Worm (Caenorhabditis elegans): Measurements from ENCODE around the gene ZK637.4.
A peak's percentile ranks its signal among the peaks of the same experiment; 100 is the strongest.

ZK637.4 gene

ce11 chrIII:8894782-8895181 is 1.2 kb downstream of the ZK637.4 start, which contains the start of gene asna-1:
Gene asna-1, plus strand, starts transcription at chrIII:8895082.
- no peak for TF ChIP-seq elt-3 (tag; optimal IDR thresholded peaks at IDR 0.05)

- no peak for TF ChIP-seq ceh-39 (tag; optimal IDR thresholded peaks at IDR 0.05)
- peak; percentile 17 for TF ChIP-seq lsy-2 (tag; optimal IDR thresholded peaks at IDR 0.05)
- no peak for TF ChIP-seq elt-1 (tag; optimal IDR thresholded peaks at IDR 0.05; ENCODE audit: borderline replicate concordance, insufficient read depth)
- no peak for TF ChIP-seq lin-32 (GFP tag; optimal IDR thresholded peaks at IDR 0.05)
- TF ChIP-seq bed-3 (GFP tag; optimal IDR thresholded peaks at IDR 0.05) = no peak
- TF ChIP-seq ces-1 (GFP tag; optimal IDR thresholded peaks at IDR 0.05) = peak; percentile 53
- peak; percentile 69 for TF ChIP-seq mep-1 (tag; optimal IDR thresholded peaks at IDR 0.05)
Observed at ce11 chrIII:8899767-8900166, 6.2 kb downstream of the ZK637.4 start.

ce11 chrIII:8901078-8901477 is 7.5 kb downstream of the ZK637.4 start:
- TF ChIP-seq cnd-1 (tag; optimal IDR thresholded peaks at IDR 0.05) = peak; percentile 73
- peak; percentile 56 for TF ChIP-seq lin-13 (tag; optimal IDR thresholded peaks at IDR 0.05)
- peak; percentile 0 for TF ChIP-seq ceh-39 (tag; optimal IDR thresholded peaks at IDR 0.05)

ce11 chrIII:8903263-8903662 is 9.7 kb downstream of the ZK637.4 start:
- TF ChIP-seq ceh-83 (GFP tag; optimal IDR thresholded peaks at IDR 0.05) = no peak

- peak; percentile 26 for TF ChIP-seq M03D4.4 (tag; optimal IDR thresholded peaks at IDR 0.05)
- TF ChIP-seq drap-1 (GFP tag; optimal IDR thresholded peaks at IDR 0.05) = peak; percentile 67
- TF ChIP-seq sptf-1 (tag; optimal IDR thresholded peaks at IDR 0.05) = peak; percentile 76
- TF ChIP-seq hlh-1 (tag; optimal IDR thresholded peaks at IDR 0.05) = peak; percentile 72
- peak; percentile 89 for TF ChIP-seq lin-13 (tag; optimal IDR thresholded peaks at IDR 0.05)
- TF ChIP-seq ces-1 (GFP tag; optimal IDR thresholded peaks at IDR 0.05) = peak; percentile 60
- TF ChIP-seq cnd-1 (tag; optimal IDR thresholded peaks at IDR 0.05) = peak; percentile 33
- peak; percentile 93 for TF ChIP-seq pha-4 (tag; optimal IDR thresholded peaks at IDR 0.05)
- peak; percentile 43 for TF ChIP-seq blmp-1 (tag; optimal IDR thresholded peaks at IDR 0.05)
- no peak for TF ChIP-seq nhr-12 (tag; optimal IDR thresholded peaks at IDR 0.05)
- no peak for TF ChIP-seq ceh-83 (GFP tag; optimal IDR thresholded peaks at IDR 0.05)
- no peak for TF ChIP-seq bed-3 (GFP tag; optimal IDR thresholded peaks at IDR 0.05)
- TF ChIP-seq zip-8 (tag; optimal IDR thresholded peaks at IDR 0.05) = no peak
- peak; percentile 77 for TF ChIP-seq ceh-39 (tag; optimal IDR thresholded peaks at IDR 0.05)
- peak; percentile 99 for TF ChIP-seq lsy-2 (tag; optimal IDR thresholded peaks at IDR 0.05)
- TF ChIP-seq mep-1 (tag; optimal IDR thresholded peaks at IDR 0.05) = peak; percentile 89
- TF ChIP-seq ztf-11 (tag; optimal IDR thresholded peaks at IDR 0.05) = peak; percentile 11
- TF ChIP-seq unc-120 (tag; optimal IDR thresholded peaks at IDR 0.05; ENCODE audit: poor library complexity, severe bottlenecking) = peak; percentile 24
- TF ChIP-seq unc-39 (tag; optimal IDR thresholded peaks at IDR 0.05) = no peak
- peak; percentile 62 for TF ChIP-seq elt-3 (tag; optimal IDR thresholded peaks at IDR 0.05)
- peak; percentile 14 for TF ChIP-seq mls-2 (tag; optimal IDR thresholded peaks at IDR 0.05)
- peak; percentile 88 for TF ChIP-seq nhr-237 (tag; optimal IDR thresholded peaks at IDR 0.05)
- TF ChIP-seq ham-2 (GFP tag; optimal IDR thresholded peaks at IDR 0.05) = peak; percentile 29
- no peak for TF ChIP-seq nhr-28 (tag; optimal IDR thresholded peaks at IDR 0.05)
- TF ChIP-seq sem-2 (GFP tag; optimal IDR thresholded peaks at IDR 0.05) = no peak
- peak; percentile 61 for TF ChIP-seq unc-62 (GFP tag; optimal IDR thresholded peaks at IDR 0.05)
- TF ChIP-seq ceh-43 (GFP tag; optimal IDR thresholded peaks at IDR 0.05) = no peak
Observed at ce11 chrIII:8904044-8904443, 10.5 kb downstream of the ZK637.4 start, which contains the start of gene lin-9. Gene lin-9, minus strand, starts transcription at chrIII:8904131.

- TF ChIP-seq tbx-8 (GFP tag; optimal IDR thresholded peaks at IDR 0.05) (no peak), mep-1 (tag; optimal IDR thresholded peaks at IDR 0.05) (peak; percentile 21), lsy-2 (tag; optimal IDR thresholded peaks at IDR 0.05) (peak; percentile 8), unc-62 (GFP tag; optimal IDR thresholded peaks at IDR 0.05) (peak; percentile 2), ztf-11 (tag; optimal IDR thresholded peaks at IDR 0.05) (no peak), nhr-28 (tag; optimal IDR thresholded peaks at IDR 0.05) (no peak), ceh-39 (tag; optimal IDR thresholded peaks at IDR 0.05) (peak; percentile 5), ces-1 (GFP tag; optimal IDR thresholded peaks at IDR 0.05) (peak; percentile 51)
Observed at ce11 chrIII:8904914-8905665, 11.5 kb downstream of the ZK637.4 start, which contains the start of gene unc-32. Gene unc-32, plus strand, starts transcription at chrIII:8905615.

Measured in whole organism, mixed stage, embryonic.